Fruit fly (Drosophila melanogaster): ENCODE measurements around the gene CG5262.

dm6 chr3L:20431619-20432018 is 1.3 kb upstream of the CG5262 start:
- TF ChIP-seq fd96Ca (GFP tag; IDR thresholded peaks at IDR 0.05) (no peak), Snoo (tag; optimal IDR thresholded peaks at IDR 0.05) (no peak)
